Worm (Caenorhabditis elegans): ENCODE results near the gene knl-1.

Gene knl-1

DNA sequence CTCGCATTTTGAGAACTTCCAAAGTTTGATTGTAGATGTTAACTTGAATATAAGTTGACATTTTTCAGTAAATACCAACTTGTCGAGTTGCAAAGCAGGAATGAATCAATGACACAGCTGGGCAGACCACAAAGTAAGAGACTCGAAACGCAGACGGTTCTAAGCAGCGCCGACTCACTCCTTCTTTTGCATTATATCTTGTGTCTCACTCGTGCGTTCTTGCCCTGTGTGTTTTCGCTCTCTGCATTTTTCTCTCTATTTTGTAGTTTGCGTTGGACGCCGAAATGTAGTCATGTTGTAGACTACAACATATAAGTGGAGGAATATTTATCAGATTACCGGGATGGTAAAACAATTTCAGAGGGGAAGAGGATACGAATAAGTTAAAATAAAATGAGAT lies 7.6 kb upstream of the knl-1 start, which contains the start of gene C02F5.12:
Gene C02F5.12 (minus strand): TSS at position 221 of the 400 bp plus-strand sequence.
- TF ChIP-seq med-1 (GFP tag; optimal IDR thresholded peaks at IDR 0.05; ENCODE audit: insufficient read depth) (no peak), ref-1 (GFP tag; conservative IDR thresholded peaks at IDR 0.05) (no peak)

- TF ChIP-seq klf-2 (GFP tag; conservative IDR thresholded peaks at IDR 0.05) (no peak), ref-1 (GFP tag; conservative IDR thresholded peaks at IDR 0.05) (no peak), flt-1 (GFP tag; IDR thresholded peaks at IDR 0.05) (no peak), T22C8.4 (GFP tag; IDR thresholded peaks at IDR 0.05) (no peak), cog-1 (tag; optimal IDR thresholded peaks at IDR 0.05) (no peak), ztf-23 (GFP tag; IDR thresholded peaks at IDR 0.05) (no peak), med-1 (GFP tag; optimal IDR thresholded peaks at IDR 0.05; ENCODE audit: insufficient read depth) (no peak), tab-1 (GFP tag; IDR thresholded peaks at IDR 0.05) (no peak)
Measured at ce11 chrIII:8244052-8244451, 6.4 kb upstream of the knl-1 start, which contains the start of the genes pbs-6 and cids-1. pbs-6 (minus strand) TSS chrIII:8244092. cids-1 (plus strand) TSS chrIII:8244445.

ce11 chrIII:8245591-8245990 lies 4.8 kb upstream of the knl-1 start, which contains the start of gene C02F5.3:
C02F5.3 (plus strand) TSS chrIII:8245891.
- TF ChIP-seq med-1 (GFP tag; optimal IDR thresholded peaks at IDR 0.05; ENCODE audit: insufficient read depth) (no peak), cog-1 (tag; optimal IDR thresholded peaks at IDR 0.05) (no peak), ztf-29 (GFP tag; IDR thresholded peaks at IDR 0.05) (no peak), klf-2 (GFP tag; conservative IDR thresholded peaks at IDR 0.05) (no peak), flt-1 (GFP tag; IDR thresholded peaks at IDR 0.05) (no peak), tab-1 (GFP tag; IDR thresholded peaks at IDR 0.05) (no peak), ref-1 (GFP tag; conservative IDR thresholded peaks at IDR 0.05) (no peak), ztf-23 (GFP tag; IDR thresholded peaks at IDR 0.05) (no peak), T22C8.4 (GFP tag; IDR thresholded peaks at IDR 0.05) (no peak)

DNA sequence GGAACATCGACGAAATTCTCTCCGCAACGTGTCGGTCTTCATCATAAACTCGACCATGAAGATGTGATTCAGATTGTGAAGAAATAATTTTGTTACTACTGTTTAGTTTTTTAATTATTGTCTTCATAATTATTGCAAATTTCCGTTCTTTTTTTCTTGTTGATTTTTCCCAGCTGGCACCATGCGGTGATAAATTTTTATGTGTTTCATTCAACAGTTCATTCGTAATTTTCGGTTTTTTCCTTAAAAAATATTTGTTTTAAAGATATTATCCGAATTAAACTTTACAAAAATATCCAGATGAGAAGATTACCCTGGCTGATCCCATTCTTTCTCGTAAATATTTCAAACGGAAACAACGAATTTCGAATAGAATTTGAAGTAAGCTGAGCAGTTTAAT lies 3.4 kb upstream of the knl-1 start, which contains the start of gene C02F5.13:
Gene C02F5.13 (plus strand): TSS at position 301 of the 400 bp plus-strand sequence.
- TF ChIP-seq tab-1 (GFP tag; IDR thresholded peaks at IDR 0.05) = no peak
- TF ChIP-seq med-1 (GFP tag; optimal IDR thresholded peaks at IDR 0.05; ENCODE audit: insufficient read depth) = no peak
- TF ChIP-seq ztf-23 (GFP tag; IDR thresholded peaks at IDR 0.05) = no peak
- no peak for TF ChIP-seq ref-1 (GFP tag; conservative IDR thresholded peaks at IDR 0.05)

ce11 chrIII:8249381-8249780 lies 1.1 kb upstream of the knl-1 start, which contains the start of the genes C02F5.10 and C02F5.2:
C02F5.10 (minus strand) TSS chrIII:8249481.
C02F5.2 (plus strand) TSS chrIII:8249619.
- no peak for TF ChIP-seq med-1 (GFP tag; optimal IDR thresholded peaks at IDR 0.05; ENCODE audit: insufficient read depth)
- no peak for TF ChIP-seq klf-2 (GFP tag; conservative IDR thresholded peaks at IDR 0.05)
- no peak for TF ChIP-seq ref-1 (GFP tag; conservative IDR thresholded peaks at IDR 0.05)
- no peak for TF ChIP-seq flt-1 (GFP tag; IDR thresholded peaks at IDR 0.05)
- no peak for TF ChIP-seq T22C8.4 (GFP tag; IDR thresholded peaks at IDR 0.05)
- TF ChIP-seq cog-1 (tag; optimal IDR thresholded peaks at IDR 0.05) = no peak
- TF ChIP-seq ztf-23 (GFP tag; IDR thresholded peaks at IDR 0.05) = no peak
- no peak for TF ChIP-seq ztf-29 (GFP tag; IDR thresholded peaks at IDR 0.05)
- no peak for TF ChIP-seq tab-1 (GFP tag; IDR thresholded peaks at IDR 0.05)

ce11 chrIII:8254938-8255337 lies 4.5 kb downstream of the knl-1 start, which contains the start of gene F09G8.5:
F09G8.5 (plus strand) TSS chrIII:8254975.
- no peak for TF ChIP-seq T22C8.4 (GFP tag; IDR thresholded peaks at IDR 0.05)
- TF ChIP-seq klf-2 (GFP tag; conservative IDR thresholded peaks at IDR 0.05) = no peak
- no peak for TF ChIP-seq med-1 (GFP tag; optimal IDR thresholded peaks at IDR 0.05; ENCODE audit: insufficient read depth)
- TF ChIP-seq ref-1 (GFP tag; conservative IDR thresholded peaks at IDR 0.05) = no peak
- no peak for TF ChIP-seq ztf-23 (GFP tag; IDR thresholded peaks at IDR 0.05)
- TF ChIP-seq ztf-29 (GFP tag; IDR thresholded peaks at IDR 0.05) = no peak

- TF ChIP-seq ref-1 (GFP tag; conservative IDR thresholded peaks at IDR 0.05) (no peak), klf-2 (GFP tag; conservative IDR thresholded peaks at IDR 0.05) (no peak), cog-1 (tag; optimal IDR thresholded peaks at IDR 0.05) (no peak), med-1 (GFP tag; optimal IDR thresholded peaks at IDR 0.05; ENCODE audit: insufficient read depth) (no peak), ztf-23 (GFP tag; IDR thresholded peaks at IDR 0.05) (no peak), flt-1 (GFP tag; IDR thresholded peaks at IDR 0.05) (no peak), ztf-29 (GFP tag; IDR thresholded peaks at IDR 0.05) (no peak), tab-1 (GFP tag; IDR thresholded peaks at IDR 0.05) (no peak), T22C8.4 (GFP tag; IDR thresholded peaks at IDR 0.05) (no peak)
Measured at ce11 chrIII:8258045-8258444, 7.6 kb downstream of the knl-1 start, which contains the start of gene ncr-2. ncr-2 (plus strand) TSS chrIII:8258345.

ce11 chrIII:8262599-8262998 lies 12.2 kb downstream of the knl-1 start:
- TF ChIP-seq ref-1 (GFP tag; conservative IDR thresholded peaks at IDR 0.05) (no peak), tab-1 (GFP tag; IDR thresholded peaks at IDR 0.05) (no peak)

DNA sequence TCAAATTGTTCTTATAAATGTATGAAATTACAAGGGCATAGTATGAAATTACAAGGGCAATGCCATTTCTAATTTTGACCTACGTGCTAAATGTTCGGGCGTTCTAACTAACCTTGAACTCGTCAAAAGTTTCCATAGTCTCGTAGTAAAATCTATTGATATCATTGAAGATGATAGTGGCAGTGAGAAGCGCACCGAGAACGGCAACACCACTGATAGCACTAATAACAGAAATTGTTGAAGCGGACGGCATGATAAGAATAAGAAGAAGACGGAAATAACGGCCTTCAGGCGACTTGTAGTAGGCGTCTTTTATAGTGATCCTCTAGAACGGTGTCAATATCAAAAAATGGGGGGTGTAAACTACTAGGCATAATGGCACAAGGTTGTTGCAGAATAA lies 12.9 kb downstream of the knl-1 start, which contains the start of gene col-91:
Gene col-91 (minus strand): TSS at position 288 of the 400 bp plus-strand sequence.
- TF ChIP-seq klf-2 (GFP tag; conservative IDR thresholded peaks at IDR 0.05) (no peak), flt-1 (GFP tag; IDR thresholded peaks at IDR 0.05) (no peak), med-1 (GFP tag; optimal IDR thresholded peaks at IDR 0.05; ENCODE audit: insufficient read depth) (no peak), tab-1 (GFP tag; IDR thresholded peaks at IDR 0.05) (no peak), ztf-29 (GFP tag; IDR thresholded peaks at IDR 0.05) (no peak), T22C8.4 (GFP tag; IDR thresholded peaks at IDR 0.05) (no peak), cog-1 (tag; optimal IDR thresholded peaks at IDR 0.05) (no peak), ref-1 (GFP tag; conservative IDR thresholded peaks at IDR 0.05) (no peak), ztf-23 (GFP tag; IDR thresholded peaks at IDR 0.05) (no peak)

DNA sequence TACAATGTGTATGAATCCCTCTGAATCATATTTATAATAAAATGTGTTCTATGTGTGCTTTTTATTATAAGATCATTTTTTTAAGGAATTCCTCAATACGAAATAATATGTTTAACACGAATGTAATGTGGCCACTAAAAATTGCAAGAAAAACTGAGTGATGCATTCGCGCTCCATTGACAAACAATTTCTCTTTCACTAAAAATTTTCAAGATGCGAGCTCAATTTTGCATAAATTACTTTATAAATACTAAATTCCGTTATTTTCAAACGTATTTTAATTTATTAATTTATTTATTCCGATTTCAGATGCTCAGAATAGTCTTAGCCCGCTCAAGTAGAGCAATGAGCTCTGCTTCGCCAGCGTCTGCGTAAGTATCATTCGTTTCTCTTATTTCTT lies 15.3 kb downstream of the knl-1 start, which contains the start of gene mrps-9:
Gene mrps-9 (plus strand): TSS at position 310 of the 400 bp plus-strand sequence.
- no peak for TF ChIP-seq cog-1 (tag; optimal IDR thresholded peaks at IDR 0.05)
- no peak for TF ChIP-seq med-1 (GFP tag; optimal IDR thresholded peaks at IDR 0.05; ENCODE audit: insufficient read depth)
- TF ChIP-seq ztf-29 (GFP tag; IDR thresholded peaks at IDR 0.05) = no peak
- TF ChIP-seq tab-1 (GFP tag; IDR thresholded peaks at IDR 0.05) = no peak
- no peak for TF ChIP-seq ref-1 (GFP tag; conservative IDR thresholded peaks at IDR 0.05)
- no peak for TF ChIP-seq T22C8.4 (GFP tag; IDR thresholded peaks at IDR 0.05)
- 0 out of 2 replicates have a peak, but pooled peaks have one; percentile 23 for TF ChIP-seq flt-1 (GFP tag; IDR thresholded peaks at IDR 0.05)
- no peak for TF ChIP-seq klf-2 (GFP tag; conservative IDR thresholded peaks at IDR 0.05)

All from whole organism, midembryonic.